Worm (Caenorhabditis elegans): ENCODE data around the gene C05C8.7.

DNA sequence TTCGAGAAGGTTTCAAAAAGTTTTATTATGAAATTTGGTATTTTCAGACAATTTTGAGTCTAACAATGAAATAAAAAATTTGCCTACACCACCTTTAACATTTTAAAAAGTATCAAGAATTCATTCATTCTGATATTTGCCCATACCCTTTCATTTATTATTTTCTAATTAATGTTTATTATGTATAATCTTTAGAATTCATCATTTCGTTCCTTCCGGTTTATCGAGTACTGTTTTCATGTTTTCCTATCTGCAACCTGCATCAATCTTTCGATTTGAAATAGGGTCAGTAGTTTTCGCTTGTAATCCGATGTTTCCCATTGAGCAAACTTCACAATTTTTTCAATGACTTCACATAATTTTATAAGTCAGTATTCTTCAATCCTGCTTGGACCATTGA, 22.5 kb upstream of the C05C8.7 start, which contains the start of gene C13A2.6:
- TF ChIP-seq ztf-26 (tag; optimal IDR thresholded peaks at IDR 0.05) (no peak), nhr-179 (tag; optimal IDR thresholded peaks at IDR 0.05) (no peak), ekl-4 (GFP tag; IDR thresholded peaks at IDR 0.05) (no peak)
